Worm (Caenorhabditis elegans): Measurements from ENCODE around the gene idpb-3.

Gene idpb-3

ce11 chrII:5101701-5102100, at the start of gene idpb-3, which contains the start of gene idpb-1:
Gene idpb-3, minus strand, starts transcription at chrII:5101801.
Gene idpb-1, plus strand, starts transcription at chrII:5101984.
- TF ChIP-seq ceh-82 (tag; optimal IDR thresholded peaks at IDR 0.05) (no peak), egl-27 (tag; optimal IDR thresholded peaks at IDR 0.05) (no peak), lim-7 (GFP tag; IDR thresholded peaks at IDR 0.05) (no peak), saeg-2 (GFP tag; IDR thresholded peaks at IDR 0.05) (no peak), aha-1 (tag) (peak; percentile 51)

- no peak for TF ChIP-seq Y48G9A.11 (GFP tag; IDR thresholded peaks at IDR 0.05)
- no peak for TF ChIP-seq nhr-237 (tag; optimal IDR thresholded peaks at IDR 0.05)
- TF ChIP-seq snpc-1.2 (GFP tag; IDR thresholded peaks at IDR 0.05): no peak
- TF ChIP-seq spr-3 (GFP tag; optimal IDR thresholded peaks at IDR 0.05): no peak
- no peak for TF ChIP-seq pqm-1 (tag; optimal IDR thresholded peaks at IDR 0.05)
- no peak for TF ChIP-seq zip-2 (tag; optimal IDR thresholded peaks at IDR 0.05)
- TF ChIP-seq arid-1 (GFP tag; conservative IDR thresholded peaks at IDR 0.05): no peak
- TF ChIP-seq Y105C5A.15 (GFP tag; IDR thresholded peaks at IDR 0.05): no peak
- TF ChIP-seq lin-15B (tag; optimal IDR thresholded peaks at IDR 0.05): no peak
- TF ChIP-seq nhr-28 (tag; optimal IDR thresholded peaks at IDR 0.05): no peak
- TF ChIP-seq ceh-44 (GFP tag; IDR thresholded peaks at IDR 0.05): no peak
- no peak for TF ChIP-seq dmd-6 (GFP tag; IDR thresholded peaks at IDR 0.05)
- TF ChIP-seq ztf-7 (tag; optimal IDR thresholded peaks at IDR 0.05): no peak
- TF ChIP-seq Y75B8A.6 (GFP tag; IDR thresholded peaks at IDR 0.05): no peak
- no peak for TF ChIP-seq gei-8 (GFP tag; optimal IDR thresholded peaks at IDR 0.05)
- TF ChIP-seq snpc-4 (tag; optimal IDR thresholded peaks at IDR 0.05): no peak
- TF ChIP-seq zag-1 (tag; optimal IDR thresholded peaks at IDR 0.05): no peak
These were observed 49.2 kb upstream of the idpb-3 start, which contains the start of gene srb-16 for ce11 chrII:5150829-5151228. Gene srb-16, minus strand, starts transcription at chrII:5150929.

ce11 chrII:5148349-5148748, 46.7 kb upstream of the idpb-3 start, which contains the start of gene F58A6.5:
Gene F58A6.5, minus strand, starts transcription at chrII:5148449.
- TF ChIP-seq pha-4 (GFP tag; IDR thresholded peaks at IDR 0.05): no peak
- no peak for TF ChIP-seq pha-4 (tag; optimal IDR thresholded peaks at IDR 0.05)
- TF ChIP-seq Y5F2A.4 (GFP tag; optimal IDR thresholded peaks at IDR 0.05): no peak
- TF ChIP-seq dve-1 (tag; optimal IDR thresholded peaks at IDR 0.05; ENCODE audit: insufficient read depth): no peak
- no peak for TF ChIP-seq daf-19 (GFP tag; conservative IDR thresholded peaks at IDR 0.05)
- TF ChIP-seq spr-3 (GFP tag; optimal IDR thresholded peaks at IDR 0.05): no peak
- no peak for TF ChIP-seq unc-130 (GFP tag; optimal IDR thresholded peaks at IDR 0.05)
- no peak for TF ChIP-seq aly-2 (tag; optimal IDR thresholded peaks at IDR 0.05)
- TF ChIP-seq nhr-48 (tag; optimal IDR thresholded peaks at IDR 0.05): no peak
- TF ChIP-seq rbr-2 (tag; optimal IDR thresholded peaks at IDR 0.05): no peak
- no peak for TF ChIP-seq Y48G9A.11 (GFP tag; IDR thresholded peaks at IDR 0.05)
- TF ChIP-seq ZK337.2 (GFP tag; IDR thresholded peaks at IDR 0.05): no peak
- TF ChIP-seq ztf-11 (tag; optimal IDR thresholded peaks at IDR 0.05): no peak
- TF ChIP-seq fkh-10 (GFP tag; optimal IDR thresholded peaks at IDR 0.05): no peak
- no peak for TF ChIP-seq nhr-11 (tag; optimal IDR thresholded peaks at IDR 0.05)
- no peak for TF ChIP-seq lin-29 (GFP tag; IDR thresholded peaks at IDR 0.05)
- no peak for TF ChIP-seq zip-11 (GFP tag; IDR thresholded peaks at IDR 0.05)

- TF ChIP-seq ceh-32 (tag; optimal IDR thresholded peaks at IDR 0.05; ENCODE audit: poor library complexity): no peak
- TF ChIP-seq fkh-10 (GFP tag; optimal IDR thresholded peaks at IDR 0.05): no peak
- TF ChIP-seq arid-1 (GFP tag; conservative IDR thresholded peaks at IDR 0.05): no peak
- TF ChIP-seq nhr-111 (GFP tag; optimal IDR thresholded peaks at IDR 0.05): no peak
- no peak for TF ChIP-seq attf-4 (tag; optimal IDR thresholded peaks at IDR 0.05)
- no peak for TF ChIP-seq jun-1 (tag; optimal IDR thresholded peaks at IDR 0.05)
- TF ChIP-seq ztf-7 (tag; optimal IDR thresholded peaks at IDR 0.05): no peak
These were observed 41.0 kb upstream of the idpb-3 start, which contains the start of gene F58A6.1 for ce11 chrII:5142619-5143018. Gene F58A6.1, plus strand, starts transcription at chrII:5142919.

Measured in whole organism, L4 larva.